2 worm cellular contexts compared by ENCODE assay signal in the genomic region with DNA sequence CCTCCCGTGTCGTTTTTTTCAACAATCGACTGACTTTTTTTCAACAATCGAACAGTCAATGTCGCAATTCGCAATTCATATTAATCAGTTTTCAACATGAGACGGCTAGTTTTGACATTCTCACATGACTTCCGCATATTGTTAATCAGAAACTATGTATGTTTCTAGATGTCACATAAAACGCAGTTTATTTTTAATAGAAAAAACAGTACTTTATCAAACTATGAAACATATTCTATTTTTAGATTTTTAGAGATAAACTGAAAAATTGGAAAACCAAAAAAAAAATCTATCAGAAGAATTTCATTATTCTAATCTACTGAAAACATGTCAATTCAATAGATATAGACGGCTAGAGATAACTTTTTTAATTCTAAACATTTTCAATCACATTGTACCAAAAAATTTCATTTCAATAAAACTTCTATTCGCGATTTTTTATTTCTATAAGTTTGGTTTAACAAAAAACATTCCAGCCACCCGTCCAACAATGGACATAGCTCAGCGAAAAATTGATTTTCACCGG.
A peak's percentile ranks its signal among the peaks of the same experiment; 100 is the strongest.
TF ChIP-seq lines count a peak whose summit lies in the region.

pnk-4 (plus strand) TSS at position 476 of the 526 bp plus-strand sequence.

TF ChIP-seq in whole organism, L3 larva, 47 proteins besides CTCF, POLR2A, EP300 and RAD21:
- TF ChIP-seq egl-5 (tag; optimal IDR thresholded peaks at IDR 0.05; lab: Kevin White, UChicago) (no peak), zag-1 (tag; optimal IDR thresholded peaks at IDR 0.05; lab: Kevin White, UChicago) (no peak), aly-2 (tag; optimal IDR thresholded peaks at IDR 0.05; lab: Kevin White, UChicago) (no peak), nhr-237 (tag; optimal IDR thresholded peaks at IDR 0.05; lab: Kevin White, UChicago) (no peak), nhr-12 (tag; optimal IDR thresholded peaks at IDR 0.05; lab: Kevin White, UChicago) (no peak), sea-2 (GFP tag; optimal IDR thresholded peaks at IDR 0.05; lab: Kevin White, UChicago) (no peak), mdl-1 (tag; optimal IDR thresholded peaks at IDR 0.05; lab: Kevin White, UChicago) (no peak), ceh-9 (tag; optimal IDR thresholded peaks at IDR 0.05; lab: Kevin White, UChicago) (no peak), ztf-11 (tag; optimal IDR thresholded peaks at IDR 0.05; lab: Kevin White, UChicago) (no peak), pqm-1 (tag; optimal IDR thresholded peaks at IDR 0.05; lab: Kevin White, UChicago) (peak; percentile 23), ama-1 (optimal IDR thresholded peaks at IDR 0.05; lab: Kevin White, UChicago) (no peak), elt-2 (tag; optimal IDR thresholded peaks at IDR 0.05; lab: Kevin White, UChicago) (peak; percentile 30), mml-1 (tag; optimal IDR thresholded peaks at IDR 0.05; lab: Kevin White, UChicago) (no peak), ceh-16 (tag; optimal IDR thresholded peaks at IDR 0.05; lab: Kevin White, UChicago) (no peak), fos-1 (tag; optimal IDR thresholded peaks at IDR 0.05; lab: Kevin White, UChicago) (no peak)
TF ChIP-seq in whole organism, L3 larva: peak in this region for 2.

TF ChIP-seq in whole organism, L4 larva, 104 proteins besides CTCF, POLR2A, EP300 and RAD21:
- TF ChIP-seq zfp-3 (GFP tag; conservative IDR thresholded peaks at IDR 0.05; lab: Robert Waterston, UW) = no peak
- peak; percentile 18 for TF ChIP-seq dve-1 (tag; optimal IDR thresholded peaks at IDR 0.05; lab: Kevin White, UChicago; ENCODE audit: insufficient read depth)
- TF ChIP-seq hlh-11 (tag; optimal IDR thresholded peaks at IDR 0.05; lab: Kevin White, UChicago) = peak; percentile 1
- TF ChIP-seq dmd-6 (GFP tag; IDR thresholded peaks at IDR 0.05; lab: Robert Waterston, UW) = 0 out of 2 replicates have a peak, but pooled peaks have one; percentile 7
- peak; percentile 95 for TF ChIP-seq aha-1 (tag; lab: Kevin White, UChicago)

Comparison
In these comparisons a context has a peak if more than half of its experiments do, and no peak if none do; other contexts are left out.
1. Of the 28 proteins assayed by ChIP-seq in both whole organism, L4 larva and whole organism, L3 larva: peak only in whole organism, L4 larva: none; only in whole organism, L3 larva: pqm-1; in both: none; in neither: 27.